Fruit fly (Drosophila melanogaster): ENCODE results near the gene CG7059.

Gene CG7059

DNA sequence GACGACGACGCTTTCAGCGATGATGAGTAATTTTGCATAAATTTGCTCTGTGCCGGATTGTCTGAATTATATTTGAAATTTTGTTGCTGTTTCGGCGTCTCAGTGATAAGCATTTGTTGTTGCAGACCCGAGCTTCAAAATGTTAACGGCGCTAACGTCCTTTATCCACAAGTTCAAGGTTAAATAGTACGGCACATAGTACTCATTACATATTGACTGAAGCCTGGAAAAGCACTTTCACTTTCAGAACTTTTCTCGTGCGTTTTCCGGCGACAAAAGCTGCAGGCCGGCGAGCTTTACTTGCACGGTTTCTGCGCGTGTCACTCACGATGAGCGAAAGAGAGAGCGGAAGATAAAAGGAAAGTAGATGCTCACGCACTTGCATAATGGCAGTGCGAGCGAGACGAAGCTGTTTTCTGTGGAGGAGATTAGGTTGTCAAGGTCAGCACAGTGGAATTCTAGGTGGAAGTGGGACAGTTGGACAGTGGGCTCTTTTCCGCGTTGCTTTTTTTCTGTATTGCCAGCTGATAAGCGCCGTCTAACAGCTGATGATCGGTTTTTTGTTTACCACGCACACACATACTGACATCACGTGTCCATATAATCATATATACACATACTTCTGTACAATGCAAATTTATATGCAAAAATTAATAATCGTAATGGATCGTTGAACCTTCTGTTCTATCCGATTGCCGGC, 21.4 kb upstream of the CG7059 start (continued):
- TF ChIP-seq da (GFP tag; optimal IDR thresholded peaks at IDR 0.05), result no peak
- no peak for TF ChIP-seq CG16813 (GFP tag; IDR thresholded peaks at IDR 0.05; ENCODE audit: partially characterized antibody)
- no peak for TF ChIP-seq CG15011 (GFP tag; optimal IDR thresholded peaks at IDR 0.05)
- TF ChIP-seq gem (tag; optimal IDR thresholded peaks at IDR 0.05), result no peak
- TF ChIP-seq CG5180 (GFP tag; optimal IDR thresholded peaks at IDR 0.05), result no peak
- peak; percentile 65; the same call in 1 of the 2 replicates for TF ChIP-seq tna (GFP tag; IDR thresholded peaks at IDR 0.05; ENCODE audit: partially characterized antibody)
- TF ChIP-seq CG7987 (GFP tag; optimal IDR thresholded peaks at IDR 0.05), result peak; percentile 98
- TF ChIP-seq CG3847 (GFP tag; IDR thresholded peaks at IDR 0.05), result no peak
- TF ChIP-seq CG7745 (tag; optimal IDR thresholded peaks at IDR 0.05), result no peak
- TF ChIP-seq CG32767 (GFP tag; IDR thresholded peaks at IDR 0.05), result no peak; the same call in 1 of the 2 replicates
- no peak for TF ChIP-seq tup (GFP tag; optimal IDR thresholded peaks at IDR 0.05)
- no peak for TF ChIP-seq ci (GFP tag; IDR thresholded peaks at IDR 0.05)
- TF ChIP-seq Antp (GFP tag; optimal IDR thresholded peaks at IDR 0.05), result no peak
- no peak for TF ChIP-seq ap (GFP tag; IDR thresholded peaks at IDR 0.05)
- TF ChIP-seq Dbx (GFP tag; IDR thresholded peaks at IDR 0.05), result no peak
- no peak for TF ChIP-seq CG6254 (GFP tag; optimal IDR thresholded peaks at IDR 0.05)
- no peak for TF ChIP-seq CG13775 (GFP tag; optimal IDR thresholded peaks at IDR 0.05)
- TF ChIP-seq gt (GFP tag; IDR thresholded peaks at IDR 0.05), result no peak
- no peak for TF ChIP-seq CG17568 (GFP tag; optimal IDR thresholded peaks at IDR 0.05)
- no peak for TF ChIP-seq CG7357 (GFP tag; IDR thresholded peaks at IDR 0.05)
- TF ChIP-seq CG2116 (GFP tag; optimal IDR thresholded peaks at IDR 0.05), result no peak
- peak in 1 of 2 experiments; percentile 73 for TF ChIP-seq crp (GFP tag; optimal IDR thresholded peaks at IDR 0.05)
- TF ChIP-seq Fer3 (tag; optimal IDR thresholded peaks at IDR 0.05), result no peak
- no peak for TF ChIP-seq danr (GFP tag; IDR thresholded peaks at IDR 0.05)
- TF ChIP-seq cwo (GFP tag; optimal IDR thresholded peaks at IDR 0.05), result peak; percentile 74
- TF ChIP-seq HmgZ (tag; optimal IDR thresholded peaks at IDR 0.05), result no peak
- TF ChIP-seq Kr (GFP tag; optimal IDR thresholded peaks at IDR 0.05), result no peak
- TF ChIP-seq CG6175 (GFP tag; IDR thresholded peaks at IDR 0.05), result no peak
- no peak for TF ChIP-seq Lim3 (GFP tag; IDR thresholded peaks at IDR 0.05)
- TF ChIP-seq CG10274 (GFP tag; optimal IDR thresholded peaks at IDR 0.05), result no peak
- TF ChIP-seq ewg (GFP tag; optimal IDR thresholded peaks at IDR 0.05), result peak; percentile 92
- no peak for TF ChIP-seq Hmx (GFP tag; optimal IDR thresholded peaks at IDR 0.05)
- no peak for TF ChIP-seq CG7963 (GFP tag; IDR thresholded peaks at IDR 0.05; ENCODE audit: partially characterized antibody)
- TF ChIP-seq CG7928 (GFP tag; optimal IDR thresholded peaks at IDR 0.05), result no peak
- 0 out of 3 replicates have a peak, but pooled peaks have one; percentile 42 for TF ChIP-seq zen2 (GFP tag; IDR thresholded peaks at IDR 0.05; ENCODE audit: partially characterized antibody)
- no peak for TF ChIP-seq seq (GFP tag; IDR thresholded peaks at IDR 0.05)
- TF ChIP-seq NfI (GFP tag; optimal IDR thresholded peaks at IDR 0.05), result no peak
- peak; percentile 65 for TF ChIP-seq Med (GFP tag)
- TF ChIP-seq eve (GFP tag; optimal IDR thresholded peaks at IDR 0.05), result no peak
- TF ChIP-seq Hr3 (GFP tag; optimal IDR thresholded peaks at IDR 0.05), result no peak
- 0 out of 2 replicates have a peak, but pooled peaks have one; percentile 15 for TF ChIP-seq CG4730 (GFP tag; IDR thresholded peaks at IDR 0.05)
- TF ChIP-seq CG43689 (GFP tag; IDR thresholded peaks at IDR 0.05), result no peak
- no peak for TF ChIP-seq CG11093 (GFP tag; IDR thresholded peaks at IDR 0.05)
- TF ChIP-seq MTF-1 (GFP tag; optimal IDR thresholded peaks at IDR 0.05; ENCODE audit: borderline replicate concordance), result no peak
- no peak for TF ChIP-seq D19A (tag; optimal IDR thresholded peaks at IDR 0.05)
- no peak for TF ChIP-seq gcm2 (GFP tag; optimal IDR thresholded peaks at IDR 0.05)
- no peak for TF ChIP-seq Sin3A (optimal IDR thresholded peaks at IDR 0.05)
- peak; percentile 75 for TF ChIP-seq Dll (GFP tag; IDR thresholded peaks at IDR 0.05; ENCODE audit: partially characterized antibody)
- no peak for TF ChIP-seq CG31388 (GFP tag; optimal IDR thresholded peaks at IDR 0.05)
- peak; percentile 17 for TF ChIP-seq her (GFP tag; optimal IDR thresholded peaks at IDR 0.05)
